Fruit fly (Drosophila melanogaster) whole organism, embryonic: ENCODE data around the gene 5-HT2B.

Experiments used
- ATbp ChIP-seq: fragments of 200-800 bp; sonication (Bioruptor generic); optimal IDR thresholded peaks from 2 replicates; lab custom pipeline; 2017; ENCODE audit warnings: missing biosample characterization, mild to moderate bottlenecking, missing genetic modification characterization, missing genetic modification reagents
- Atf3 ChIP-seq: fragments of 200-800 bp; sonication (Bioruptor generic); optimal IDR thresholded peaks from 3 replicates; lab custom pipeline; 2016; ENCODE audit warnings: missing biosample characterization, missing genetic modification characterization
- CG10147 ChIP-seq: fragments of 200-800 bp; sonication (Bioruptor generic); optimal IDR thresholded peaks from 2 replicates; lab custom pipeline; 2019; ENCODE audit warnings: missing biosample characterization, mild to moderate bottlenecking, missing genetic modification characterization, moderate library complexity
- CG11085 ChIP-seq: fragments of 200-800 bp; sonication (Bioruptor generic); IDR thresholded peaks from 2 replicates; pipeline ENCODE4 v1.3.6; 2022; ENCODE audit warnings: missing biosample characterization, missing genetic modification characterization
- CG11247 ChIP-seq: fragments of 200-800 bp; sonication (Bioruptor generic); IDR thresholded peaks from 2 replicates; pipeline ENCODE4 v1.3.6; 2022; ENCODE audit warnings: missing biosample characterization, missing genetic modification characterization
- CG11456 ChIP-seq: fragments of 200-800 bp; sonication (Bioruptor generic); IDR thresholded peaks from 3 replicates; pipeline ENCODE4 v1.3.6; 2022; ENCODE audit warnings: missing biosample characterization, missing genetic modification characterization
- CG11560 ChIP-seq: fragments of 200-800 bp; sonication (Bioruptor generic); IDR thresholded peaks from 3 replicates; pipeline ENCODE4 v1.3.6; 2022; ENCODE audit warnings: missing biosample characterization, missing genetic modification characterization
- CG12659 ChIP-seq: fragments of 200-800 bp; sonication (Bioruptor generic); optimal IDR thresholded peaks from 3 replicates; lab custom pipeline; 2017; ENCODE audit warnings: mild to moderate bottlenecking, missing biosample characterization, missing genetic modification reagents, missing genetic modification characterization
- CG13287 ChIP-seq: fragments of 200-800 bp; sonication (Bioruptor generic); IDR thresholded peaks from 2 replicates; pipeline ENCODE4 v1.3.6; 2022; ENCODE audit warnings: missing biosample characterization, missing genetic modification characterization; ENCODE audit not compliant: partially characterized antibody
- CG13775 ChIP-seq: fragments of 200-800 bp; sonication (Bioruptor generic); optimal IDR thresholded peaks from 3 replicates; lab custom pipeline; 2017; ENCODE audit warnings: missing biosample characterization, mild to moderate bottlenecking, missing genetic modification characterization
- CG14050 ChIP-seq: fragments of 200-800 bp; sonication (Bioruptor generic); IDR thresholded peaks from 3 replicates; pipeline ENCODE4 v1.3.6; 2022; ENCODE audit warnings: missing biosample characterization, missing genetic modification characterization
- CG14441 ChIP-seq: fragments of 200-800 bp; sonication (Bioruptor generic); IDR thresholded peaks from 2 replicates; pipeline ENCODE4 v1.3.6; 2022; ENCODE audit warnings: missing biosample characterization, missing genetic modification characterization
- CG15514 ChIP-seq: fragments of 200-800 bp; sonication (Bioruptor generic); optimal IDR thresholded peaks from 3 replicates; lab custom pipeline; 2017; ENCODE audit warnings: missing biosample characterization, missing genetic modification characterization, mild to moderate bottlenecking, moderate library complexity, missing genetic modification reagents
- CG16863 ChIP-seq: fragments of 200-800 bp; sonication (Bioruptor generic); optimal IDR thresholded peaks from 3 replicates; lab custom pipeline; 2016; ENCODE audit warnings: missing biosample characterization, missing genetic modification characterization
- CG17359 ChIP-seq: fragments of 200-800 bp; sonication (Bioruptor generic); optimal IDR thresholded peaks from 3 replicates; lab custom pipeline; 2018; ENCODE audit warnings: missing biosample characterization, mild to moderate bottlenecking, missing genetic modification characterization, moderate library complexity
- CG17829 ChIP-seq: fragments of 200-800 bp; optimal IDR thresholded peaks from 2 replicates; lab custom pipeline; 2019; ENCODE audit warnings: missing biosample characterization, mild to moderate bottlenecking, missing genetic modification characterization, moderate library complexity
- CG17912 ChIP-seq: fragments of 200-800 bp; sonication (Bioruptor generic); optimal IDR thresholded peaks from 2 replicates; lab custom pipeline; 2018; ENCODE audit warnings: missing biosample characterization, mild to moderate bottlenecking, missing genetic modification characterization
- CG3726 ChIP-seq: fragments of 200-800 bp; sonication (Bioruptor generic); IDR thresholded peaks from 3 replicates; pipeline ENCODE4, ENCODE4 v1.3.6; 2022; ENCODE audit warnings: missing biosample characterization, missing genetic modification characterization
- CG6689 ChIP-seq: fragments of 200-800 bp; sonication (Bioruptor generic); IDR thresholded peaks from 2 replicates; pipeline ENCODE4 v1.3.6; 2022; ENCODE audit warnings: missing biosample characterization, missing genetic modification characterization
- CG7839 ChIP-seq: fragments of 200-800 bp; sonication (Bioruptor generic); optimal IDR thresholded peaks from 3 replicates; lab custom pipeline; 2018; ENCODE audit warnings: missing biosample characterization, mild to moderate bottlenecking, missing genetic modification characterization, moderate library complexity
- CG8478 ChIP-seq: fragments of >200 bp; optimal IDR thresholded peaks from 2 replicates; lab custom pipeline; 2018
- CG9727 ChIP-seq: fragments of 200-800 bp; sonication (Bioruptor generic); optimal IDR thresholded peaks from 3 replicates; lab custom pipeline; 2017; ENCODE audit warnings: missing biosample characterization, mild to moderate bottlenecking, missing genetic modification characterization
- Fer1 ChIP-seq: fragments of 200-800 bp; sonication (Bioruptor generic); optimal IDR thresholded peaks from 2 replicates; lab custom pipeline; 2017; ENCODE audit warnings: missing biosample characterization, mild to moderate bottlenecking, missing genetic modification characterization
- HmgD ChIP-seq: fragments of 200-800 bp; sonication (Bioruptor generic); optimal IDR thresholded peaks from 3 replicates; lab custom pipeline; 2016; ENCODE audit warnings: missing biosample characterization, missing genetic modification characterization
- Hr3 ChIP-seq: fragments of 200-800 bp; sonication (Bioruptor generic); optimal IDR thresholded peaks from 3 replicates; lab custom pipeline; 2016; ENCODE audit warnings: missing biosample characterization, missing genetic modification characterization
- Kr ChIP-seq: fragments of 200-800 bp; sonication (Bioruptor generic); optimal IDR thresholded peaks from 2 replicates; lab custom pipeline; 2017; ENCODE audit warnings: missing biosample characterization, mild to moderate bottlenecking, missing genetic modification characterization
- MBD-R2 ChIP-seq: fragments of 200-800 bp; sonication (Bioruptor generic); IDR thresholded peaks from 2 replicates; pipeline ENCODE4 v1.3.6; 2022; ENCODE audit warnings: missing biosample characterization, missing genetic modification characterization
- Mes4 ChIP-seq: fragments of 200-800 bp; sonication (Bioruptor generic); optimal IDR thresholded peaks from 2 replicates; lab custom pipeline; 2016; ENCODE audit warnings: missing biosample characterization, missing genetic modification characterization
- Oli ChIP-seq: fragments of 200-800 bp; sonication (Bioruptor generic); optimal IDR thresholded peaks from 2 replicates; lab custom pipeline; 2018; ENCODE audit warnings: missing biosample characterization, mild to moderate bottlenecking, missing genetic modification characterization, moderate library complexity
- Six4 ChIP-seq: fragments of 200-800 bp; sonication (Bioruptor generic); optimal IDR thresholded peaks from 2 replicates; lab custom pipeline; 2016; ENCODE audit warnings: missing biosample characterization, missing genetic modification characterization
- Xbp1 ChIP-seq: fragments of 200-800 bp; sonication (Bioruptor generic); optimal IDR thresholded peaks from 3 replicates; lab custom pipeline; 2016; ENCODE audit warnings: missing biosample characterization, mild to moderate bottlenecking, missing genetic modification characterization
- bigmax ChIP-seq: fragments of 200-800 bp; sonication (Bioruptor generic); optimal IDR thresholded peaks from 2 replicates; lab custom pipeline; 2018; ENCODE audit warnings: missing biosample characterization, mild to moderate bottlenecking, missing genetic modification characterization
- da ChIP-seq: fragments of 200-800 bp; sonication (Bioruptor generic); optimal IDR thresholded peaks from 2 replicates; lab custom pipeline; 2016; ENCODE audit warnings: missing biosample characterization, missing genetic modification characterization
- danr ChIP-seq: fragments of 200-800 bp; sonication (Bioruptor generic); IDR thresholded peaks from 2 replicates; pipeline ENCODE4 v1.3.6; 2022; ENCODE audit warnings: missing biosample characterization, missing genetic modification characterization
- ftz-f1 ChIP-seq: fragments of 200-800 bp; sonication (Bioruptor generic); optimal IDR thresholded peaks from 2 replicates; lab custom pipeline; 2016; ENCODE audit warnings: missing biosample characterization, missing genetic modification characterization
- her ChIP-seq: fragments of 200-800 bp; sonication (Bioruptor generic); optimal IDR thresholded peaks from 2 replicates; lab custom pipeline; 2016; ENCODE audit warnings: missing biosample characterization, missing genetic modification characterization
- jing ChIP-seq: fragments of 200-800 bp; sonication (Bioruptor generic); optimal IDR thresholded peaks from 2 replicates; lab custom pipeline; 2018; ENCODE audit warnings: missing biosample characterization, mild to moderate bottlenecking, missing genetic modification characterization
- nerfin-1 ChIP-seq: fragments of 200-800 bp; sonication (Bioruptor generic); optimal IDR thresholded peaks from 3 replicates; lab custom pipeline; 2019; ENCODE audit warnings: missing biosample characterization, mild to moderate bottlenecking, missing genetic modification characterization, moderate library complexity
- pho ChIP-seq: fragments of 200-800 bp; sonication (Bioruptor generic); optimal IDR thresholded peaks from 2 replicates; lab custom pipeline; 2016; ENCODE audit warnings: missing biosample characterization, missing genetic modification characterization
- row ChIP-seq: fragments of 200-800 bp; sonication (Bioruptor generic); IDR thresholded peaks from 3 replicates; pipeline ENCODE4 v1.3.6; 2022; ENCODE audit warnings: missing biosample characterization, missing genetic modification characterization
- slp2 ChIP-seq: fragments of 200-800 bp; sonication (Bioruptor generic); optimal IDR thresholded peaks from 2 replicates; lab custom pipeline; 2016; ENCODE audit warnings: missing biosample characterization, missing genetic modification characterization
- sr ChIP-seq: fragments of 200-800 bp; sonication (Bioruptor generic); IDR thresholded peaks from 3 replicates; pipeline ENCODE4 v1.3.6; 2022; ENCODE audit warnings: missing biosample characterization, missing genetic modification characterization
- tgo ChIP-seq: fragments of 200-800 bp; sonication (Bioruptor generic); IDR thresholded peaks from 3 replicates; pipeline ENCODE4 v1.3.6; 2022; ENCODE audit warnings: missing biosample characterization, missing genetic modification characterization
- vnd ChIP-seq: fragments of 200-800 bp; sonication (Bioruptor generic); IDR thresholded peaks from 3 replicates; pipeline ENCODE4 v1.3.6; 2022; ENCODE audit warnings: missing biosample characterization, missing genetic modification characterization; ENCODE audit not compliant: partially characterized antibody
- zen ChIP-seq: fragments of 200-800 bp; sonication (Bioruptor generic); optimal IDR thresholded peaks from 3 replicates; lab custom pipeline; 2018; ENCODE audit warnings: missing biosample characterization, mild to moderate bottlenecking, missing genetic modification characterization, moderate library complexity
- zfh1 ChIP-seq: fragments of 200-800 bp; sonication (Bioruptor generic); IDR thresholded peaks from 3 replicates; pipeline ENCODE4 v1.3.6; 2022; ENCODE audit warnings: missing biosample characterization, missing genetic modification characterization

The 5-HT2B gene

dm6 chr3R:8659907-8660660, 82.1 kb downstream of the 5-HT2B start (continued):
- TF ChIP-seq CG11247 (GFP tag; lab: Robert Waterston, UW): peak; percentile 35; the same call in 1 of the 2 replicates
- TF ChIP-seq CG14050: no peak
- peak; percentile 47 for TF ChIP-seq bigmax
- TF ChIP-seq da (GFP tag; lab: Kevin White, UChicago): no peak
- peak; percentile 0 for TF ChIP-seq slp2 (GFP tag; lab: Kevin White, UChicago)
- no peak for TF ChIP-seq CG11085 (GFP tag; lab: Robert Waterston, UW)
- peak; percentile 32 for TF ChIP-seq CG17912 (GFP tag; lab: Kevin White, UChicago)

DNA sequence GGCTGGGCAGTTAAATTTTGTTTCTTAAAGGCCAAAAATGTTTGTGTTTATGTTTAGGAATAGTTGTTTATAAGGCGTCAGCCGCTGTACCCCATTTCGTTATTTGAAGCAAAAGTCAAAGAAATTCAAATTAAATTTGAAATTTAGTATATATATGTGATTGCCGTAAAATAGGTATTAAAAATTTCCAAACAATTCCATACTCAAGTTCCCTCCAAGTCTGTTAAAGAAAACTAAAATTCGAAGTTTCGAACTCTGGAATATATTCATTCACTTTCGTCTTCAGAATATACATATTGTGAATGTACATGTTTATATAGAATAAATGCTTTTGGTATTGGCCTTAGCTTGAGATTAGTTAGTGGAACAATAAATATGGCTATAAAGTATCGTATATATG, 82.7 kb downstream of the 5-HT2B start, which contains the start of gene bel:
TSS of gene bel (minus strand) at position 101 of the 400 bp plus-strand sequence.
- 0 out of 3 replicates have a peak, but pooled peaks have one; percentile 1 for TF ChIP-seq tgo (GFP tag; lab: Robert Waterston, UW)
- no peak for TF ChIP-seq Six4 (GFP tag; lab: Kevin White, UChicago)

DNA sequence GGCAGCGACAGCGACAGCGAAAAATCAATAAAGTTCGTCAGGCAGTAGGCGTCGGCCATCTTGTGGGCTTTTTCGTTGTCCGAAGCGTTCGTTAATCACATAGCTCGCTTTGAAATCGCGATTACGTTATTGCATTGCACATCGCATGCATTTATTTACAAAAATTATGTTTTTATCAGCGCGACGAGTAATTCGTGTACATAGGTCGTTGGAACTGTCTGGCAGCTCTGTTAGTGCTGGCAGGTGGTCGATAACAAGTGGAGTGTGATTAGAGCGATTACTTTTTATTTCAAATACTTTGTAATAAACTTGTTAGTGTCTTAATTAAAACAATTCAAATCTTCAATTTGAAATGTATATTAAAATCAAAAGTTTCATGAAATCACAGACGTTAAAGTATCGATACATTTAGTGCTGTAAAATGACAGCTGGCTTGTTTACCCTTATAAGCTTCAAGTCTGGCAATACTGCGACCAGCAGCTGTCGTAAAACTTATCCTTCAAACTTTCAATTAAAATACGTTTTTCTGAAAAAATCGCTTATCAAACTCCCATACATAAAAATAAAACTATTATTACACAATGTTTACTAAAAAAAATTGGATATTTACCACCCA, 85.8 kb downstream of the 5-HT2B start, which contains the start of gene CG8032:
TSS of gene CG8032 (plus strand) at position 448 of the 616 bp plus-strand sequence.
- TF ChIP-seq jing (GFP tag; lab: Kevin White, UChicago) (no peak), Fer1 (GFP tag; lab: Kevin White, UChicago) (no peak), Atf3 (GFP tag; lab: Kevin White, UChicago) (peak; percentile 13), CG17829 (tag; lab: Kevin White, UChicago) (peak; percentile 52), Kr (GFP tag; lab: Kevin White, UChicago) (no peak), ATbp (GFP tag; lab: Kevin White, UChicago) (no peak), Mes4 (GFP tag; lab: Kevin White, UChicago) (peak; percentile 38), pho (GFP tag; lab: Kevin White, UChicago) (peak; percentile 20), CG13287 (GFP tag; lab: Robert Waterston, UW) (peak; percentile 80), CG11456 (GFP tag; lab: Robert Waterston, UW) (no peak), CG17359 (tag; lab: Kevin White, UChicago) (peak; percentile 36), sr (GFP tag; lab: Robert Waterston, UW) (no peak), CG14441 (GFP tag; lab: Robert Waterston, UW) (no peak), danr (no peak), ftz-f1 (peak; percentile 37), CG15514 (GFP tag; lab: Kevin White, UChicago) (peak; percentile 54), CG9727 (peak; percentile 49), CG16863 (GFP tag; lab: Kevin White, UChicago) (peak; percentile 60), nerfin-1 (tag; lab: Kevin White, UChicago) (peak; percentile 17), CG12659 (peak; percentile 43), her (GFP tag; lab: Kevin White, UChicago) (peak; percentile 27), zen (peak; percentile 37), CG11560 (tag; lab: Robert Waterston, UW) (no peak), CG10147 (no peak), Xbp1 (GFP tag; lab: Kevin White, UChicago) (peak; percentile 56), CG8478 (lab: Kevin White, UChicago) (no peak), CG3726 (GFP tag; lab: Robert Waterston, UW) (no peak), zfh1 (GFP tag; lab: Robert Waterston, UW) (peak; percentile 59; the same call in 2 of the 3 replicates), HmgD (GFP tag; lab: Kevin White, UChicago) (peak; percentile 6), Hr3 (GFP tag; lab: Kevin White, UChicago) (peak; percentile 5), Oli (tag; lab: Kevin White, UChicago) (no peak), vnd (GFP tag; lab: Robert Waterston, UW) (peak; percentile 41; the same call in 1 of the 3 replicates), CG13775 (GFP tag; lab: Kevin White, UChicago) (peak; percentile 61), MBD-R2 (GFP tag; lab: Robert Waterston, UW) (peak; percentile 48), CG7839 (tag; lab: Kevin White, UChicago) (peak; percentile 41), row (GFP tag; lab: Robert Waterston, UW) (peak; percentile 62), CG6689 (no peak; the same call in 1 of the 2 replicates)
